Worm (Caenorhabditis elegans) whole organism, young adult: Measurements from ENCODE around the gene col-98.
A peak's percentile ranks its signal among the peaks of the same experiment; 100 is the strongest.

Source experiments
- C17E4.6 ChIP-seq: fragments of 200-800 bp; sonication (Bioruptor generic); IDR thresholded peaks from 2 replicates; pipeline ENCODE4 v1.3.6; 2022; ENCODE audit warnings: missing genetic modification reagents, missing genetic modification characterization, missing compliant biosample characterization
- D2030.7 ChIP-seq: fragments of 200-800 bp; sonication (Bioruptor generic); IDR thresholded peaks from 2 replicates; pipeline ENCODE4 v1.3.6; 2022; ENCODE audit warnings: missing genetic modification reagents, missing genetic modification characterization, missing compliant biosample characterization
- F10E7.11 ChIP-seq: sonication (generic microtip); optimal IDR thresholded peaks from 2 replicates; lab custom pipeline; 2017; ENCODE audit warnings: mild to moderate bottlenecking, missing genetic modification characterization, moderate library complexity, missing compliant biosample characterization
- F49E8.2 ChIP-seq: sonication (generic microtip); optimal IDR thresholded peaks from 3 replicates; lab custom pipeline; 2017; ENCODE audit warnings: missing genetic modification characterization, mild to moderate bottlenecking, missing compliant biosample characterization, antibody characterized with exemption, moderate library complexity; ENCODE audit not compliant: insufficient read depth
- F57A8.1 ChIP-seq: fragments of 200-800 bp; sonication (Bioruptor generic); optimal IDR thresholded peaks from 2 replicates; lab custom pipeline; 2018; ENCODE audit warnings: mild to moderate bottlenecking, missing genetic modification characterization, moderate library complexity, missing compliant biosample characterization
- F57C9.4 ChIP-seq: sonication (generic microtip); optimal IDR thresholded peaks from 2 replicates; lab custom pipeline; 2017; ENCODE audit warnings: mild to moderate bottlenecking, missing genetic modification characterization, missing compliant biosample characterization
- T26A5.8 ChIP-seq: sonication (generic microtip); optimal IDR thresholded peaks from 2 replicates; lab custom pipeline; 2016; ENCODE audit warnings: missing genetic modification characterization, missing compliant biosample characterization
- Y79H2A.3 ChIP-seq: fragments of 200-800 bp; sonication (Bioruptor generic); conservative IDR thresholded peaks from 2 replicates; pipeline ENCODE4 v1.3.6; 2022; ENCODE audit warnings: missing genetic modification reagents, missing genetic modification characterization, missing compliant biosample characterization
- Y95B8A.8 ChIP-seq: fragments of 200-800 bp; sonication (Bioruptor generic); IDR thresholded peaks from 2 replicates; pipeline ENCODE4 v1.3.6; 2022; ENCODE audit warnings: missing genetic modification reagents, missing genetic modification characterization, missing compliant biosample characterization
- akir-1 ChIP-seq: fragments of 200-800 bp; sonication (Bioruptor generic); optimal IDR thresholded peaks from 2 replicates; lab custom pipeline; 2018; ENCODE audit warnings: mild to moderate bottlenecking, missing genetic modification characterization, moderate library complexity, missing compliant biosample characterization
- athp-1 ChIP-seq: sonication (generic microtip); optimal IDR thresholded peaks from 2 replicates; lab custom pipeline; 2017; ENCODE audit warnings: mild to moderate bottlenecking, missing genetic modification characterization, missing compliant biosample characterization
- attf-5 ChIP-seq: fragments of 200-800 bp; sonication (Bioruptor generic); optimal IDR thresholded peaks from 2 replicates; lab custom pipeline; 2018; ENCODE audit warnings: mild to moderate bottlenecking, missing genetic modification characterization, missing compliant biosample characterization
- cebp-1 ChIP-seq, 2 experiments: fragments of 200-800 bp in 1 of 2; sonication (Bioruptor generic) in 1 of 2; sonication (generic microtip) in 1 of 2; IDR thresholded peaks in 1 of 2; optimal IDR thresholded peaks in 1 of 2; 2 replicates each; pipeline versions ENCODE4 v1.3.6 to Lab custom; 2017 to 2022; ENCODE audit warnings: missing compliant biosample characterization in 2 of 2, missing genetic modification characterization in 2 of 2, mild to moderate bottlenecking in 1 of 2, missing genetic modification reagents in 1 of 2, moderate library complexity in 1 of 2
- cebp-2 ChIP-seq: fragments of 200-800 bp; sonication (Bioruptor generic); IDR thresholded peaks from 2 replicates; pipeline ENCODE4 v1.3.6; 2022; ENCODE audit warnings: missing genetic modification characterization, missing compliant biosample characterization
- ceh-27 ChIP-seq: fragments of 200-800 bp; sonication (Bioruptor generic); optimal IDR thresholded peaks from 2 replicates; lab custom pipeline; 2018; ENCODE audit warnings: mild to moderate bottlenecking, missing genetic modification characterization, moderate library complexity, missing compliant biosample characterization
- ceh-79 ChIP-seq: sonication (generic microtip); optimal IDR thresholded peaks from 2 replicates; lab custom pipeline; 2017; ENCODE audit warnings: mild to moderate bottlenecking, missing genetic modification characterization, missing compliant biosample characterization
- chd-7 ChIP-seq: sonication (generic microtip); optimal IDR thresholded peaks from 2 replicates; lab custom pipeline; 2016; ENCODE audit warnings: mild to moderate bottlenecking, missing genetic modification characterization, moderate library complexity, missing compliant biosample characterization
- die-1 ChIP-seq: sonication (generic microtip); optimal IDR thresholded peaks from 2 replicates; lab custom pipeline; 2016; ENCODE audit warnings: missing genotype, mild to moderate bottlenecking, missing genetic modification characterization, missing compliant biosample characterization
- dox-1 ChIP-seq: fragments of 200-800 bp; sonication (Bioruptor generic); IDR thresholded peaks from 2 replicates; pipeline ENCODE4 v1.3.6; 2022; ENCODE audit warnings: missing genetic modification reagents, missing genetic modification characterization, missing compliant biosample characterization
- dpff-1 ChIP-seq: sonication (generic microtip); optimal IDR thresholded peaks from 2 replicates; lab custom pipeline; 2017; ENCODE audit warnings: mild to moderate bottlenecking, missing genetic modification characterization, missing compliant biosample characterization
- efl-1 ChIP-seq: fragments of 150-350 bp; optimal IDR thresholded peaks from 2 replicates; lab custom pipeline; 2014; ENCODE audit warnings: missing biosample characterization, missing genetic modification reagents, missing genetic modification characterization
- egl-18 ChIP-seq: fragments of 200-800 bp; sonication (Bioruptor generic); IDR thresholded peaks from 2 replicates; pipeline ENCODE4 v1.3.6; 2022; ENCODE audit warnings: missing genetic modification reagents, missing genetic modification characterization, missing compliant biosample characterization
- egrh-3 ChIP-seq: fragments of 200-800 bp; sonication (Bioruptor generic); IDR thresholded peaks from 2 replicates; pipeline ENCODE4 v1.3.6; 2022; ENCODE audit warnings: missing genetic modification reagents, missing genetic modification characterization, missing compliant biosample characterization
- hmg-20 ChIP-seq: fragments of 200-800 bp; sonication (Bioruptor generic); IDR thresholded peaks from 2 replicates; pipeline ENCODE4 v1.3.6; 2022; ENCODE audit warnings: missing genetic modification reagents, missing genetic modification characterization, missing compliant biosample characterization
- lin-35 ChIP-seq, 3 experiments: fragments of 150-350 bp in 2 of 3; sonication (generic microtip) in 1 of 3; optimal IDR thresholded peaks; 2 replicates each; lab custom pipeline; 2014 to 2018; ENCODE audit warnings: missing biosample characterization in 3 of 3, missing genetic modification characterization in 3 of 3, missing genetic modification reagents in 3 of 3
- lin-54 ChIP-seq: fragments of 200-800 bp; sonication (Bioruptor generic); optimal IDR thresholded peaks from 2 replicates; lab custom pipeline; 2018; ENCODE audit warnings: mild to moderate bottlenecking, missing genetic modification characterization, missing compliant biosample characterization
- lir-1 ChIP-seq: fragments of 200-800 bp; sonication (Bioruptor generic); conservative IDR thresholded peaks from 2 replicates; pipeline ENCODE4 v1.3.6; 2022; ENCODE audit warnings: missing genetic modification reagents, missing genetic modification characterization, missing compliant biosample characterization
- madf-3 ChIP-seq: fragments of 200-800 bp; sonication (Bioruptor generic); IDR thresholded peaks from 2 replicates; pipeline ENCODE4 v1.3.6; 2022; ENCODE audit warnings: missing genetic modification reagents, missing genetic modification characterization, missing compliant biosample characterization
- madf-6 ChIP-seq: fragments of 200-800 bp; sonication (Bioruptor generic); IDR thresholded peaks from 2 replicates; pipeline ENCODE4 v1.3.6; 2022; ENCODE audit warnings: missing genetic modification reagents, missing genetic modification characterization, missing compliant biosample characterization
- mcd-1 ChIP-seq: fragments of 200-800 bp; sonication (Bioruptor generic); IDR thresholded peaks from 2 replicates; pipeline ENCODE4 v1.3.6; 2022; ENCODE audit warnings: missing genetic modification reagents, missing genetic modification characterization, missing compliant biosample characterization
- mel-28 ChIP-seq: sonication (generic microtip); optimal IDR thresholded peaks from 2 replicates; lab custom pipeline; 2016; ENCODE audit warnings: borderline replicate concordance, mild to moderate bottlenecking, missing genetic modification characterization, missing compliant biosample characterization
- mxl-1 ChIP-seq: sonication (generic microtip); optimal IDR thresholded peaks from 2 replicates; lab custom pipeline; 2016; ENCODE audit warnings: missing genetic modification characterization, missing compliant biosample characterization
- nfya-2 ChIP-seq: fragments of 200-800 bp; sonication (Bioruptor generic); IDR thresholded peaks from 2 replicates; pipeline ENCODE4 v1.3.6; 2022; ENCODE audit warnings: missing genetic modification reagents, missing genetic modification characterization, missing compliant biosample characterization
- nfyb-1 ChIP-seq: fragments of 200-800 bp; sonication (Bioruptor generic); IDR thresholded peaks from 2 replicates; pipeline ENCODE4 v1.3.6; 2022; ENCODE audit warnings: missing genetic modification reagents, missing genetic modification characterization, missing compliant biosample characterization
- nhr-179 ChIP-seq: sonication (generic microtip); optimal IDR thresholded peaks from 2 replicates; lab custom pipeline; 2016; ENCODE audit warnings: mild to moderate bottlenecking, missing genetic modification characterization, missing compliant biosample characterization
- pha-4 ChIP-seq: fragments of 150-350 bp; sonication (generic microtip); optimal IDR thresholded peaks from 2 replicates; lab custom pipeline; 2014; ENCODE audit warnings: missing biosample characterization, missing genetic modification reagents, missing genetic modification characterization
- repo-1 ChIP-seq: sonication (generic microtip); optimal IDR thresholded peaks from 2 replicates; lab custom pipeline; 2017; ENCODE audit warnings: mild to moderate bottlenecking, missing genetic modification characterization, missing compliant biosample characterization
- sdz-38 ChIP-seq: sonication (generic microtip); optimal IDR thresholded peaks from 2 replicates; lab custom pipeline; 2016; ENCODE audit warnings: missing genotype, missing genetic modification characterization, missing compliant biosample characterization
- snpc-1.3 ChIP-seq: sonication (generic microtip); optimal IDR thresholded peaks from 2 replicates; lab custom pipeline; 2017; ENCODE audit warnings: missing genetic modification characterization, mild to moderate bottlenecking, missing compliant biosample characterization, antibody characterized with exemption, moderate library complexity, missing genotype, missing genetic modification reagents; ENCODE audit not compliant: insufficient read depth
- snpc-3.4 ChIP-seq: sonication (generic microtip); optimal IDR thresholded peaks from 2 replicates; lab custom pipeline; 2017; ENCODE audit warnings: missing genetic modification characterization, mild to moderate bottlenecking, missing compliant biosample characterization, antibody characterized with exemption, moderate library complexity, missing genotype, missing genetic modification reagents
- sptf-2 ChIP-seq: fragments of 200-800 bp; sonication (Bioruptor generic); optimal IDR thresholded peaks from 2 replicates; lab custom pipeline; 2018; ENCODE audit warnings: mild to moderate bottlenecking, missing genetic modification characterization, missing compliant biosample characterization
- tlf-1 ChIP-seq: fragments of 200-800 bp; sonication (Bioruptor generic); optimal IDR thresholded peaks from 2 replicates; lab custom pipeline; 2018; ENCODE audit warnings: mild to moderate bottlenecking, missing genetic modification characterization, missing compliant biosample characterization
- unc-62 ChIP-seq: fragments of 150-350 bp; optimal IDR thresholded peaks from 2 replicates; lab custom pipeline; 2014; ENCODE audit warnings: missing biosample characterization, missing genetic modification reagents, missing genetic modification characterization
- zfh-2 ChIP-seq: fragments of 200-800 bp; sonication (Bioruptor generic); conservative IDR thresholded peaks from 2 replicates; pipeline ENCODE4 v1.3.6; 2022; ENCODE audit warnings: missing genetic modification reagents, missing genetic modification characterization, missing compliant biosample characterization
- ztf-18 ChIP-seq: sonication (generic microtip); optimal IDR thresholded peaks from 2 replicates; lab custom pipeline; 2016; ENCODE audit warnings: missing genotype, mild to moderate bottlenecking, missing genetic modification characterization, missing compliant biosample characterization
- ztf-26 ChIP-seq: sonication (generic microtip); optimal IDR thresholded peaks from 2 replicates; lab custom pipeline; 2017; ENCODE audit warnings: missing genetic modification characterization, missing compliant biosample characterization
- ztf-28 ChIP-seq: fragments of 200-800 bp; sonication (Bioruptor generic); IDR thresholded peaks from 2 replicates; pipeline ENCODE4 v1.3.6; 2022; ENCODE audit warnings: missing genetic modification reagents, missing genetic modification characterization, missing compliant biosample characterization
- ztf-6 ChIP-seq: fragments of 200-800 bp; sonication (Bioruptor generic); IDR thresholded peaks from 2 replicates; pipeline ENCODE4 v1.3.6; 2022; ENCODE audit warnings: missing genetic modification reagents, missing genetic modification characterization, missing compliant biosample characterization

The col-98 gene

DNA sequence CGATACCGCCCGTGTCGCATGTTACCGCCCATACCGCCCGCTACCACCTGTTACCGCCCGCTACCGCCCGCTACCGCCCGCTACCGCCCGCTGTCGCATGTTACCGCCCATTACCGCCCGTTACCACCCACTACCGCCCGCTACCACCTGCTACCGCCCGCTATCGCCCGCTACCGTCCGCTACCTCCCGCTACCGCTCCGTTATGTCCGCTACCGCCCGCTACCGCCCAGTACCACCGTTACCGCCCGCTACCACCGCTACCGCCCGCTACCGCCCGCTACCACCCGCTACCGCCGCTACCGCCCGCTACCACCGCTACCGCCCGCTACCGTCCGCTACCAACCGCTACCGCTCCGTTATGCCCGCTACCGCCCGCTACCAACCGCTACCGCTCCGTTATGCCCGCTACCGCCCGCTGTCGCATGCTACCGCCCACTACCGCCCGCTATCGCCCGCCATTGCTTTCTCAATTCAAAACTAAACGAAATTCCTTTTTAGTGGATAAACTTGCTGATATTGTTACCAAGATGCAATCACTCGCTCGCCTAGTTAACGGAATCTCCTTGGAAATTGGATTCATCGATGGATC lies 13.7 kb downstream of the col-98 start (continued):
- TF ChIP-seq ceh-79 (no peak), unc-62 (GFP tag; lab: Kevin White, UChicago) (no peak), ztf-26 (tag; lab: Kevin White, UChicago) (no peak), repo-1 (no peak), tlf-1 (no peak), F49E8.2 (tag; lab: Kevin White, UChicago) (no peak), zfh-2 (GFP tag; lab: Robert Waterston, UW) (peak; percentile 91), Y95B8A.8 (GFP tag; lab: Robert Waterston, UW) (no peak), ztf-18 (tag; lab: Kevin White, UChicago) (no peak), nfyb-1 (GFP tag; lab: Robert Waterston, UW) (no peak), athp-1 (no peak), F57A8.1 (GFP tag; lab: Kevin White, UChicago) (no peak), mxl-1 (tag; lab: Kevin White, UChicago) (no peak), sdz-38 (no peak), ztf-6 (no peak), Y79H2A.3 (GFP tag; lab: Robert Waterston, UW) (no peak), madf-3 (GFP tag; lab: Robert Waterston, UW) (0 out of 2 replicates have a peak, but pooled peaks have one; percentile 37), snpc-1.3 (tag; lab: Kevin White, UChicago) (no peak), nfya-2 (GFP tag; lab: Robert Waterston, UW) (no peak), mcd-1 (GFP tag; lab: Robert Waterston, UW) (no peak), dox-1 (no peak), attf-5 (GFP tag; lab: Kevin White, UChicago) (no peak), egl-18 (GFP tag; lab: Robert Waterston, UW) (no peak; the same call in 1 of the 2 replicates), lin-35 (GFP tag; optimal IDR thresholded peaks at IDR 0.05; lab: Kevin White, UChicago) (no peak), D2030.7 (no peak), madf-6 (GFP tag; lab: Robert Waterston, UW) (no peak), dpff-1 (tag; lab: Kevin White, UChicago) (no peak), cebp-2 (GFP tag; lab: Robert Waterston, UW) (no peak), pha-4 (tag; lab: Kevin White, UChicago) (no peak), F57C9.4 (no peak), chd-7 (tag; lab: Kevin White, UChicago) (no peak), ceh-27 (no peak), akir-1 (GFP tag; lab: Kevin White, UChicago) (no peak), snpc-3.4 (tag; lab: Kevin White, UChicago) (no peak), nhr-179 (tag; lab: Kevin White, UChicago) (no peak), sptf-2 (GFP tag; lab: Kevin White, UChicago) (no peak), F10E7.11 (no peak), egrh-3 (GFP tag; lab: Robert Waterston, UW) (peak; percentile 97), T26A5.8 (tag; lab: Kevin White, UChicago) (no peak), efl-1 (GFP tag; lab: Kevin White, UChicago) (no peak), mel-28 (tag; lab: Kevin White, UChicago) (no peak), lin-54 (no peak), hmg-20 (GFP tag; lab: Robert Waterston, UW) (no peak), ztf-28 (GFP tag; lab: Robert Waterston, UW) (0 out of 2 replicates have a peak, but pooled peaks have one; percentile 54), die-1 (no peak), C17E4.6 (GFP tag; lab: Robert Waterston, UW) (no peak), cebp-1 (GFP tag; IDR thresholded peaks at IDR 0.05; lab: Robert Waterston, UW) (no peak), cebp-1 (tag; optimal IDR thresholded peaks at IDR 0.05; lab: Kevin White, UChicago) (no peak), lir-1 (GFP tag; lab: Robert Waterston, UW) (no peak)
